Fruit fly (Drosophila melanogaster) whole organism, embryonic: ENCODE data around the gene CG31637.
A peak's percentile ranks its signal among the peaks of the same experiment; 100 is the strongest.

Source experiments
- Abd-B ChIP-seq: fragments of 200-800 bp; sonication (Bioruptor generic); optimal IDR thresholded peaks from 2 replicates; lab custom pipeline; 2018; ENCODE audit warnings: missing biosample characterization, mild to moderate bottlenecking, missing genetic modification characterization, moderate library complexity
- Asciz ChIP-seq: fragments of 200-800 bp; sonication (Bioruptor generic); optimal IDR thresholded peaks from 2 replicates; lab custom pipeline; 2017; ENCODE audit warnings: missing biosample characterization, mild to moderate bottlenecking, missing genetic modification characterization, missing genetic modification reagents
- BtbVII ChIP-seq: fragments of 200-800 bp; sonication (Bioruptor generic); optimal IDR thresholded peaks from 3 replicates; lab custom pipeline; 2017; ENCODE audit warnings: missing biosample characterization, mild to moderate bottlenecking, missing genetic modification characterization
- CG11093 ChIP-seq: fragments of 200-800 bp; sonication (Bioruptor generic); IDR thresholded peaks from 3 replicates; pipeline ENCODE4 v1.3.6; 2022; ENCODE audit warnings: missing biosample characterization, missing genetic modification characterization
- CG12236 ChIP-seq: fragments of 200-800 bp; sonication (Bioruptor generic); optimal IDR thresholded peaks from 2 replicates; lab custom pipeline; 2016; ENCODE audit warnings: missing biosample characterization, missing genetic modification characterization
- CG13424 ChIP-seq: fragments of 200-800 bp; sonication (Bioruptor generic); optimal IDR thresholded peaks from 2 replicates; lab custom pipeline; 2019; ENCODE audit warnings: missing biosample characterization, mild to moderate bottlenecking, missing genetic modification characterization, moderate library complexity
- CG14441 ChIP-seq: fragments of 200-800 bp; sonication (Bioruptor generic); IDR thresholded peaks from 2 replicates; pipeline ENCODE4 v1.3.6; 2022; ENCODE audit warnings: missing biosample characterization, missing genetic modification characterization
- CG14965 ChIP-seq: fragments of 200-800 bp; sonication (Bioruptor generic); optimal IDR thresholded peaks from 2 replicates; lab custom pipeline; 2016; ENCODE audit warnings: missing biosample characterization, missing genetic modification characterization, borderline replicate concordance
- CG17385 ChIP-seq: fragments of 200-800 bp; sonication (Bioruptor generic); optimal IDR thresholded peaks from 3 replicates; lab custom pipeline; 2018; ENCODE audit warnings: missing biosample characterization, mild to moderate bottlenecking, missing genetic modification characterization
- CG17612 ChIP-seq: fragments of 200-800 bp; sonication (Bioruptor generic); IDR thresholded peaks from 2 replicates; pipeline ENCODE4 v1.3.6; 2022; ENCODE audit warnings: missing biosample characterization, missing genetic modification characterization
- CG18764 ChIP-seq: fragments of 200-800 bp; sonication (Bioruptor generic); optimal IDR thresholded peaks from 3 replicates; lab custom pipeline; 2016; ENCODE audit warnings: missing biosample characterization, missing genetic modification characterization
- CG2875 ChIP-seq: fragments of 200-800 bp; sonication (Bioruptor generic); optimal IDR thresholded peaks from 2 replicates; lab custom pipeline; 2017; ENCODE audit warnings: missing biosample characterization, mild to moderate bottlenecking, missing genetic modification characterization, missing genetic modification reagents
- CG6254 ChIP-seq: fragments of 200-800 bp; sonication (Bioruptor generic); optimal IDR thresholded peaks from 3 replicates; lab custom pipeline; 2017; ENCODE audit warnings: mild to moderate bottlenecking, missing biosample characterization, missing genetic modification reagents, missing genetic modification characterization
- CG6854 ChIP-seq: fragments of 200-800 bp; sonication (Bioruptor generic); optimal IDR thresholded peaks from 3 replicates; lab custom pipeline; 2017; ENCODE audit warnings: missing biosample characterization, mild to moderate bottlenecking, missing genetic modification characterization
- CG7786 ChIP-seq: fragments of 200-800 bp; sonication (Bioruptor generic); optimal IDR thresholded peaks from 2 replicates; lab custom pipeline; 2016; ENCODE audit warnings: missing biosample characterization, missing genetic modification characterization
- CG8290 ChIP-seq, 3 experiments: fragments of 200-800 bp; sonication (Bioruptor generic); optimal IDR thresholded peaks; 2 replicates each; lab custom pipeline; 2016 to 2019; ENCODE audit warnings: missing biosample characterization in 3 of 3, missing genetic modification characterization in 3 of 3, mild to moderate bottlenecking in 2 of 3, moderate library complexity in 1 of 3
- CG9727 ChIP-seq: fragments of 200-800 bp; sonication (Bioruptor generic); optimal IDR thresholded peaks from 3 replicates; lab custom pipeline; 2017; ENCODE audit warnings: missing biosample characterization, mild to moderate bottlenecking, missing genetic modification characterization
- CHES-1-like ChIP-seq: fragments of 200-800 bp; sonication (Bioruptor generic); optimal IDR thresholded peaks from 2 replicates; lab custom pipeline; 2016; ENCODE audit warnings: missing biosample characterization, missing genetic modification characterization
- Camta ChIP-seq: fragments of 200-800 bp; sonication (Bioruptor generic); optimal IDR thresholded peaks from 2 replicates; lab custom pipeline; 2016; ENCODE audit warnings: missing biosample characterization, missing genetic modification characterization
- CkIIα-i1 ChIP-seq: fragments of 200-800 bp; sonication (Bioruptor generic); IDR thresholded peaks from 2 replicates; pipeline ENCODE4 v1.3.6; 2022; ENCODE audit warnings: missing biosample characterization, missing genetic modification characterization
- D ChIP-seq, 2 experiments: fragments of 200-800 bp in 1 of 2; fragments of >200 bp in 1 of 2; sonication (Bioruptor generic) in 1 of 2; optimal IDR thresholded peaks; 2 replicates in 1 of 2; 3 replicates in 1 of 2; lab custom pipeline; 2017; ENCODE audit warnings: mild to moderate bottlenecking in 1 of 2, missing biosample characterization in 1 of 2, missing genetic modification characterization in 1 of 2, missing genetic modification reagents in 1 of 2
- Dbx ChIP-seq: fragments of 200-800 bp; sonication (Bioruptor generic); IDR thresholded peaks from 3 replicates; pipeline ENCODE4 v1.3.6; 2022; ENCODE audit warnings: missing biosample characterization, missing genetic modification characterization
- Dek ChIP-seq: fragments of 200-800 bp; sonication (Bioruptor generic); optimal IDR thresholded peaks from 3 replicates; lab custom pipeline; 2019; ENCODE audit warnings: missing biosample characterization, mild to moderate bottlenecking, missing genetic modification characterization, moderate library complexity
- Dip2 ChIP-seq: fragments of 200-800 bp; sonication (Bioruptor generic); IDR thresholded peaks from 2 replicates; pipeline ENCODE4 v1.3.6; 2022; ENCODE audit warnings: missing biosample characterization, missing genetic modification characterization
- HmgZ ChIP-seq: fragments of 200-800 bp; sonication (Bioruptor generic); optimal IDR thresholded peaks from 2 replicates; lab custom pipeline; 2018; ENCODE audit warnings: missing biosample characterization, mild to moderate bottlenecking, missing genetic modification characterization
- Med ChIP-seq: fragments of 200-800 bp; sonication (Bioruptor generic); peaks from one replicate; lab custom pipeline; 2016; ENCODE audit warnings: missing biosample characterization, missing genetic modification characterization, mild to moderate bottlenecking, inconsistent platforms, moderate library complexity
- NK7.1 ChIP-seq: fragments of 200-800 bp; sonication (Bioruptor generic); optimal IDR thresholded peaks from 3 replicates; lab custom pipeline; 2016; ENCODE audit warnings: missing biosample characterization, missing genetic modification characterization
- Neu2 ChIP-seq: fragments of 200-800 bp; sonication (Bioruptor generic); optimal IDR thresholded peaks from 3 replicates; lab custom pipeline; 2016; ENCODE audit warnings: missing biosample characterization, missing genetic modification characterization, borderline replicate concordance
- Nf-YC ChIP-seq: fragments of 200-800 bp; optimal IDR thresholded peaks from 3 replicates; lab custom pipeline; 2019; ENCODE audit warnings: missing biosample characterization, mild to moderate bottlenecking, missing genetic modification characterization, moderate library complexity
- Xrp1 ChIP-seq: fragments of 200-800 bp; sonication (Bioruptor generic); IDR thresholded peaks from 2 replicates; pipeline ENCODE4 v1.3.6; 2022; ENCODE audit warnings: missing biosample characterization, missing genetic modification characterization
- ac ChIP-seq: fragments of 200-800 bp; sonication (Bioruptor generic); optimal IDR thresholded peaks from 3 replicates; lab custom pipeline; 2017; ENCODE audit warnings: missing biosample characterization, mild to moderate bottlenecking, missing genetic modification characterization
- br ChIP-seq: fragments of >200 bp; optimal IDR thresholded peaks from 2 replicates; lab custom pipeline; 2017
- cas ChIP-seq: fragments of 200-800 bp; sonication (Bioruptor generic); IDR thresholded peaks from 2 replicates; pipeline ENCODE4 v1.3.6; 2022; ENCODE audit warnings: missing biosample characterization, missing genetic modification characterization
- cato ChIP-seq: fragments of 200-800 bp; sonication (Bioruptor generic); optimal IDR thresholded peaks from 2 replicates; lab custom pipeline; 2016; ENCODE audit warnings: missing biosample characterization, missing genetic modification characterization, borderline replicate concordance
- dm ChIP-seq: fragments of 200-800 bp; sonication (Bioruptor generic); optimal IDR thresholded peaks from 3 replicates; lab custom pipeline; 2016; ENCODE audit warnings: missing biosample characterization, missing genetic modification characterization
- dmrt99B ChIP-seq: fragments of 200-800 bp; sonication (Bioruptor generic); optimal IDR thresholded peaks from 2 replicates; lab custom pipeline; 2018; ENCODE audit warnings: missing biosample characterization, mild to moderate bottlenecking, missing genetic modification characterization, moderate library complexity
- gfzf ChIP-seq: fragments of 200-800 bp; sonication (Bioruptor generic); optimal IDR thresholded peaks from 2 replicates; lab custom pipeline; 2016; ENCODE audit warnings: missing biosample characterization, mild to moderate bottlenecking, missing genetic modification characterization, moderate library complexity
- hb ChIP-seq: fragments of 200-800 bp; sonication (Bioruptor generic); IDR thresholded peaks from 3 replicates; pipeline ENCODE4 v1.3.6; 2022; ENCODE audit warnings: missing biosample characterization, missing genetic modification characterization; ENCODE audit not compliant: partially characterized antibody
- luna ChIP-seq: fragments of 200-800 bp; sonication (Bioruptor generic); optimal IDR thresholded peaks from 2 replicates; lab custom pipeline; 2016; ENCODE audit warnings: missing biosample characterization, missing genetic modification characterization
- odd ChIP-seq: fragments of 200-800 bp; sonication (Bioruptor generic); optimal IDR thresholded peaks from 2 replicates; lab custom pipeline; 2017; ENCODE audit warnings: missing biosample characterization, mild to moderate bottlenecking, missing genetic modification characterization
- row ChIP-seq: fragments of 200-800 bp; sonication (Bioruptor generic); IDR thresholded peaks from 3 replicates; pipeline ENCODE4 v1.3.6; 2022; ENCODE audit warnings: missing biosample characterization, missing genetic modification characterization
- salm ChIP-seq: fragments of 200-800 bp; sonication (Bioruptor generic); optimal IDR thresholded peaks from 2 replicates; lab custom pipeline; 2018; ENCODE audit warnings: missing biosample characterization, mild to moderate bottlenecking, missing genetic modification characterization
- sc ChIP-seq, 3 experiments: fragments of >200 bp in 2 of 3; fragments of 200-800 bp in 1 of 3; sonication (Bioruptor generic) in 1 of 3; optimal IDR thresholded peaks; 2 replicates in 2 of 3; 3 replicates in 1 of 3; lab custom pipeline; 2017; ENCODE audit warnings: mild to moderate bottlenecking in 1 of 3, missing biosample characterization in 1 of 3, missing genetic modification characterization in 1 of 3, missing genetic modification reagents in 1 of 3
- sim ChIP-seq: fragments of 200-800 bp; sonication (Bioruptor generic); IDR thresholded peaks from 2 replicates; pipeline ENCODE4 v1.3.6; 2022; ENCODE audit warnings: missing biosample characterization, missing genetic modification characterization
- tna ChIP-seq: fragments of 200-800 bp; sonication (Bioruptor generic); IDR thresholded peaks from 2 replicates; pipeline ENCODE4 v1.3.6; 2022; ENCODE audit warnings: missing biosample characterization, missing genetic modification characterization; ENCODE audit not compliant: partially characterized antibody
- unc-4 ChIP-seq: fragments of 200-800 bp; sonication (Bioruptor generic); IDR thresholded peaks from 2 replicates; pipeline ENCODE4 v1.3.6; 2022; ENCODE audit warnings: missing biosample characterization, missing genetic modification characterization; ENCODE audit not compliant: partially characterized antibody
- vvl ChIP-seq: fragments of 200-800 bp; sonication (Bioruptor generic); IDR thresholded peaks from 2 replicates; pipeline ENCODE4 v1.3.6; 2022; ENCODE audit warnings: missing biosample characterization, missing genetic modification characterization

The CG31637 gene

DNA sequence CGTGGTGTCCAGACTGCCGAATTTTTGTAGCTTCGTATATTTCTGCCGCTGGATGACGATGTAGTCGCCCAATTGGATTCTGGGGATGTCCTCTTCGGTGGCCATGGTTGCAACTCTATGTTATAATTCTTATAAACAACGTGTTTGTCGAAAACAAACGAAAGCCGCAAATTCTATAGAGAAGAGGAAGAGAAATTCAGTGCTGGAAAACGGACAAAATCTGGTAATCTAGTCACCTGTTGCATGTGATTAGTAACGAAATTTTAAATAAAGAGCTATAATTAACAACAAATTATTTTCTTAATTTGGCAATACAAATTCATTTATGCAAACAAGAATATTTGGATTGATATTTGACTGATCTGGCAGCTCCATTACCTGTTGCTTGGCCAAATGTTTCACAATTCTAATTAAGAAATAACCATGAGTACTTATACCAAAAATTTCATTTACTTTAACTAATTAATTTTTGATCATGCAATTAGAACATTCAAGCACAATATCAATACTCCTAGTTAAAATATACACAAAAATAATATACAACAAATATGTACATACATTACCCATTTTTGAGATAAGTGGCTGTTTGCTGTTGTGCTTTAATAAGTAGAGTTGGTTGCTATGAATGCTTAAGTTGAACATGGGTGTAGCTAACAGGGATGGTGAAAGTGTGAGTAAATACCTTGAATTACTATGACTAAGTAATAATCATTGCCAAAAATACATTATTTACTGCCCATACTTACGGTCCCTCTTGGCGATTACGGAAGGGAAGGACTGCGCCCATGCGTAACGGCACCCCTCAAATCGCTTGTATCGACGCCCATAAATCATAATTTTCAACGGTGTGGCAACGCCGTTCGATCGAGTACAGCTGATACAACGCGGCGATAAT, 63.3 kb downstream of the CG31637 start, which contains the start of the genes Trmt6 and Ent2 (continued):
- TF ChIP-seq unc-4 (GFP tag; lab: Robert Waterston, UW) (no peak), CG6854 (GFP tag; lab: Kevin White, UChicago) (peak; percentile 80), Med (GFP tag; lab: Kevin White, UChicago) (peak; percentile 100), luna (GFP tag; lab: Kevin White, UChicago) (peak; percentile 92), Dip2 (GFP tag; lab: Robert Waterston, UW) (peak; percentile 69), CG8290 (GFP tag; optimal IDR thresholded peaks at IDR 0.05; lab: Kevin White, UChicago) (peak; percentile 88), CG8290 (tag; optimal IDR thresholded peaks at IDR 0.05; lab: Kevin White, UChicago) (peak; percentile 58 to 99), salm (tag; lab: Kevin White, UChicago) (peak; percentile 95), CHES-1-like (GFP tag; lab: Kevin White, UChicago) (peak; percentile 95), tna (GFP tag; lab: Robert Waterston, UW) (no peak), HmgZ (tag; lab: Kevin White, UChicago) (peak; percentile 97), NK7.1 (GFP tag; lab: Kevin White, UChicago) (peak; percentile 89), CG14441 (GFP tag; lab: Robert Waterston, UW) (peak; percentile 99), dmrt99B (tag; lab: Kevin White, UChicago) (peak; percentile 94), CG13424 (tag; lab: Kevin White, UChicago) (peak; percentile 90), sim (GFP tag; lab: Robert Waterston, UW) (peak; percentile 91), ac (GFP tag; lab: Kevin White, UChicago) (peak; percentile 56), CG11093 (GFP tag; lab: Robert Waterston, UW) (peak; percentile 96), CkIIα-i1 (GFP tag; lab: Robert Waterston, UW) (peak; percentile 87), cas (GFP tag; lab: Robert Waterston, UW) (peak; percentile 94), odd (peak; percentile 86), br (lab: Kevin White, UChicago) (no peak), CG9727 (peak; percentile 96), Abd-B (GFP tag; lab: Kevin White, UChicago) (peak; percentile 97), CG12236 (GFP tag; lab: Kevin White, UChicago) (peak; percentile 92), Asciz (GFP tag; lab: Kevin White, UChicago) (peak; percentile 90), hb (GFP tag; lab: Robert Waterston, UW) (no peak), cato (peak; percentile 89), BtbVII (GFP tag; lab: Kevin White, UChicago) (peak; percentile 91), CG17612 (GFP tag; lab: Robert Waterston, UW) (peak; percentile 94), row (GFP tag; lab: Robert Waterston, UW) (peak; percentile 98), dm (peak; percentile 91), Neu2 (peak; percentile 91), Dek (tag; lab: Kevin White, UChicago) (peak; percentile 90), vvl (GFP tag; lab: Robert Waterston, UW) (peak; percentile 99), CG17385 (peak; percentile 96), D (optimal IDR thresholded peaks at IDR 0.05; lab: Kevin White, UChicago) (peak; percentile 30), D (GFP tag; optimal IDR thresholded peaks at IDR 0.05; lab: Kevin White, UChicago) (peak; percentile 87), sc (optimal IDR thresholded peaks at IDR 0.05; lab: Kevin White, UChicago) (no peak), sc (GFP tag; optimal IDR thresholded peaks at IDR 0.05; lab: Kevin White, UChicago) (peak; percentile 78), Nf-YC (tag; lab: Kevin White, UChicago) (peak; percentile 79), CG7786 (GFP tag; lab: Kevin White, UChicago) (peak; percentile 98), CG14965 (GFP tag; lab: Kevin White, UChicago) (peak; percentile 47), Camta (GFP tag; lab: Kevin White, UChicago) (peak; percentile 90), CG6254 (peak; percentile 82), Xrp1 (GFP tag; lab: Robert Waterston, UW) (peak; percentile 97), Dbx (GFP tag; lab: Robert Waterston, UW) (peak; percentile 97), CG18764 (GFP tag; lab: Kevin White, UChicago) (peak; percentile 91), CG2875 (GFP tag; lab: Kevin White, UChicago) (peak; percentile 85), gfzf (GFP tag; lab: Kevin White, UChicago) (peak; percentile 12)
